Worm (Caenorhabditis elegans): ENCODE results near the gene dnj-7.

DNA sequence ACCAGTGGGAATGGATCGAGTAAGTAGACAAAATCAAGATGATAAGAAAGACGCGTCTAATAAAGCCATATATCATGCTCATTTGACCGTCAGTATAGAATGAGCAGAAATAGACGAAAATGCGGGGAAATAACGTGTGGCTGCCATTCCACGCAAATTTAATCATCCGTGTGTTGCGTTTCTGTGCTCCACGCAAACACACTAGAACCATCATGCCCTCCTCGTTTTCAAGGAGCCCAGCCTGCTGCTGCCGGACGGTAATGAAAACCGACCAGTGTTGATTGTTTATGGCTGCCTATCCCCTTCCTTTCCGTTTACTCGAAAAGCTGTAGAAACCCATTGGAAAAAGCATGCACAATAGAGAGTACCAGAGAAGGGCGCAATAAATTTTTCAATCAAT, 25.8 kb downstream of the dnj-7 start:
- TF ChIP-seq him-1 (tag; optimal IDR thresholded peaks at IDR 0.05) (no peak), dao-5 (tag; optimal IDR thresholded peaks at IDR 0.05) (no peak), W03F9.2 (tag; optimal IDR thresholded peaks at IDR 0.05) (no peak)

Data from whole organism, L4/young adult.